Fruit fly (Drosophila melanogaster) whole organism, embryonic: ENCODE measurements around the gene CG13829.

Experiments
- Adf1 ChIP-seq: fragments of 200-800 bp; sonication (Bioruptor generic); IDR thresholded peaks from 2 replicates; pipeline ENCODE4 v1.3.6; 2022; ENCODE audit warnings: missing biosample characterization, missing genetic modification characterization
- CG10321 ChIP-seq: fragments of 200-800 bp; sonication (Bioruptor generic); IDR thresholded peaks from 2 replicates; pipeline ENCODE4 v1.3.6; 2022; ENCODE audit warnings: missing biosample characterization, missing genetic modification characterization
- CG10543 ChIP-seq: fragments of 200-800 bp; sonication (Bioruptor generic); optimal IDR thresholded peaks from 3 replicates; lab custom pipeline; 2017; ENCODE audit warnings: missing biosample characterization, mild to moderate bottlenecking, missing genetic modification characterization, moderate library complexity
- CG10959 ChIP-seq: fragments of 200-800 bp; sonication (Bioruptor generic); IDR thresholded peaks from 2 replicates; pipeline ENCODE4 v1.3.6; 2022; ENCODE audit warnings: missing biosample characterization, missing genetic modification characterization
- CG11560 ChIP-seq: fragments of 200-800 bp; sonication (Bioruptor generic); IDR thresholded peaks from 3 replicates; pipeline ENCODE4 v1.3.6; 2022; ENCODE audit warnings: missing biosample characterization, missing genetic modification characterization
- CG12236 ChIP-seq: fragments of 200-800 bp; sonication (Bioruptor generic); optimal IDR thresholded peaks from 2 replicates; lab custom pipeline; 2016; ENCODE audit warnings: missing biosample characterization, missing genetic modification characterization
- CG13287 ChIP-seq: fragments of 200-800 bp; sonication (Bioruptor generic); IDR thresholded peaks from 2 replicates; pipeline ENCODE4 v1.3.6; 2022; ENCODE audit warnings: missing biosample characterization, missing genetic modification characterization; ENCODE audit not compliant: partially characterized antibody
- CG17912 ChIP-seq: fragments of 200-800 bp; sonication (Bioruptor generic); optimal IDR thresholded peaks from 2 replicates; lab custom pipeline; 2018; ENCODE audit warnings: missing biosample characterization, mild to moderate bottlenecking, missing genetic modification characterization
- CG1832 ChIP-seq: fragments of 200-800 bp; sonication (Bioruptor generic); optimal IDR thresholded peaks from 2 replicates; lab custom pipeline; 2017; ENCODE audit warnings: missing biosample characterization, mild to moderate bottlenecking, missing genetic modification characterization, inconsistent platforms
- CG2712 ChIP-seq: fragments of 200-800 bp; optimal IDR thresholded peaks from 3 replicates; lab custom pipeline; 2019; ENCODE audit warnings: missing biosample characterization, mild to moderate bottlenecking, missing genetic modification characterization, moderate library complexity
- CG31441 ChIP-seq: fragments of 200-800 bp; sonication (Bioruptor generic); IDR thresholded peaks from 2 replicates; pipeline ENCODE4 v1.3.6; 2022; ENCODE audit warnings: missing biosample characterization, missing genetic modification characterization
- CG32532 ChIP-seq: fragments of 200-800 bp; sonication (Bioruptor generic); IDR thresholded peaks from 2 replicates; pipeline ENCODE4 v1.3.6; 2022; ENCODE audit warnings: missing biosample characterization, missing genetic modification characterization
- CG3838 ChIP-seq: fragments of 200-800 bp; sonication (Bioruptor generic); optimal IDR thresholded peaks from 3 replicates; lab custom pipeline; 2016; ENCODE audit warnings: missing biosample characterization, missing genetic modification characterization
- CG4730 ChIP-seq: fragments of 200-800 bp; sonication (Bioruptor generic); IDR thresholded peaks from 2 replicates; pipeline ENCODE4 v1.3.6; 2022; ENCODE audit warnings: missing biosample characterization, missing genetic modification characterization
- CG5180 ChIP-seq: fragments of 200-800 bp; sonication (Bioruptor generic); optimal IDR thresholded peaks from 3 replicates; lab custom pipeline; 2017; ENCODE audit warnings: missing biosample characterization, missing genetic modification characterization, mild to moderate bottlenecking, moderate library complexity, missing genetic modification reagents
- CG8290 ChIP-seq, 3 experiments: fragments of 200-800 bp; sonication (Bioruptor generic); optimal IDR thresholded peaks; 2 replicates each; lab custom pipeline; 2016 to 2019; ENCODE audit warnings: missing biosample characterization in 3 of 3, missing genetic modification characterization in 3 of 3, mild to moderate bottlenecking in 2 of 3, moderate library complexity in 1 of 3
- CG8478 ChIP-seq: fragments of >200 bp; optimal IDR thresholded peaks from 2 replicates; lab custom pipeline; 2018
- Deaf1 ChIP-seq: fragments of 200-800 bp; optimal IDR thresholded peaks from 3 replicates; lab custom pipeline; 2019; ENCODE audit warnings: missing biosample characterization, mild to moderate bottlenecking, missing genetic modification characterization, moderate library complexity
- Elba2 ChIP-seq: fragments of 200-800 bp; sonication (Bioruptor generic); optimal IDR thresholded peaks from 3 replicates; lab custom pipeline; 2016; ENCODE audit warnings: missing biosample characterization, missing genetic modification characterization
- HmgZ ChIP-seq: fragments of 200-800 bp; sonication (Bioruptor generic); optimal IDR thresholded peaks from 2 replicates; lab custom pipeline; 2018; ENCODE audit warnings: missing biosample characterization, mild to moderate bottlenecking, missing genetic modification characterization
- Hmx ChIP-seq: fragments of 200-800 bp; sonication (Bioruptor generic); optimal IDR thresholded peaks from 2 replicates; lab custom pipeline; 2016; ENCODE audit warnings: missing biosample characterization, missing genetic modification characterization
- Med ChIP-seq: fragments of 200-800 bp; sonication (Bioruptor generic); peaks from one replicate; lab custom pipeline; 2016; ENCODE audit warnings: missing biosample characterization, missing genetic modification characterization, mild to moderate bottlenecking, inconsistent platforms, moderate library complexity
- Nf-YC ChIP-seq: fragments of 200-800 bp; optimal IDR thresholded peaks from 3 replicates; lab custom pipeline; 2019; ENCODE audit warnings: missing biosample characterization, mild to moderate bottlenecking, missing genetic modification characterization, moderate library complexity
- abd-A ChIP-seq: fragments of 200-800 bp; sonication (Bioruptor generic); optimal IDR thresholded peaks from 3 replicates; lab custom pipeline; 2019; ENCODE audit warnings: missing biosample characterization, mild to moderate bottlenecking, missing genetic modification characterization, moderate library complexity
- ara ChIP-seq: fragments of 200-800 bp; sonication (Bioruptor generic); IDR thresholded peaks from 2 replicates; pipeline ENCODE4 v1.3.6; 2022; ENCODE audit warnings: missing biosample characterization, missing genetic modification characterization
- bab2 ChIP-seq: fragments of 200-800 bp; sonication (Bioruptor generic); optimal IDR thresholded peaks from 2 replicates; lab custom pipeline; 2016; ENCODE audit warnings: missing biosample characterization, missing genetic modification characterization
- bbx ChIP-seq: fragments of 200-800 bp; sonication (Bioruptor generic); IDR thresholded peaks from 2 replicates; pipeline ENCODE4 v1.3.6; 2022; ENCODE audit warnings: missing biosample characterization, missing genetic modification characterization; ENCODE audit not compliant: partially characterized antibody
- cato ChIP-seq: fragments of 200-800 bp; sonication (Bioruptor generic); optimal IDR thresholded peaks from 2 replicates; lab custom pipeline; 2016; ENCODE audit warnings: missing biosample characterization, missing genetic modification characterization, borderline replicate concordance
- chinmo ChIP-seq: fragments of 200-800 bp; sonication (Bioruptor generic); IDR thresholded peaks from 4 replicates; pipeline ENCODE4 v1.3.6; 2022; ENCODE audit warnings: missing biosample characterization, missing genetic modification characterization; ENCODE audit not compliant: partially characterized antibody
- eve ChIP-seq, 2 experiments: fragments of >200 bp; optimal IDR thresholded peaks; 2 replicates each; lab custom pipeline; 2017; ENCODE audit warnings: missing biosample characterization in 2 of 2, missing genetic modification characterization in 2 of 2
- gsb-n ChIP-seq: fragments of 200-800 bp; sonication (Bioruptor generic); optimal IDR thresholded peaks from 3 replicates; lab custom pipeline; 2018; ENCODE audit warnings: missing biosample characterization, mild to moderate bottlenecking, missing genetic modification characterization
- hbn ChIP-seq: fragments of 200-800 bp; sonication (Bioruptor generic); IDR thresholded peaks from 2 replicates; pipeline ENCODE4 v1.3.6; 2022; ENCODE audit warnings: missing biosample characterization, missing genetic modification characterization; ENCODE audit not compliant: partially characterized antibody
- hkb ChIP-seq, 2 experiments: fragments of 200-800 bp in 1 of 2; fragments of >200 bp in 1 of 2; sonication (Bioruptor generic) in 1 of 2; IDR thresholded peaks in 1 of 2; optimal IDR thresholded peaks in 1 of 2; 2 replicates each; pipeline versions ENCODE4 v1.3.6 to Lab custom; 2017 to 2022; ENCODE audit warnings: missing biosample characterization in 1 of 2, missing genetic modification characterization in 1 of 2
- insv ChIP-seq, 2 experiments: fragments of 200-800 bp; sonication (Bioruptor generic); optimal IDR thresholded peaks; 3 replicates each; lab custom pipeline; 2016 to 2018; ENCODE audit warnings: missing biosample characterization in 2 of 2, missing genetic modification characterization in 2 of 2
- knrl ChIP-seq: fragments of 200-800 bp; sonication (Bioruptor generic); IDR thresholded peaks from 3 replicates; pipeline ENCODE4 v1.3.6; 2022; ENCODE audit warnings: missing biosample characterization, missing genetic modification characterization; ENCODE audit not compliant: partially characterized antibody
- pros ChIP-seq: fragments of 200-800 bp; sonication (Bioruptor generic); optimal IDR thresholded peaks from 3 replicates; lab custom pipeline; 2019; ENCODE audit warnings: missing biosample characterization, mild to moderate bottlenecking, missing genetic modification characterization, moderate library complexity
- rib ChIP-seq: fragments of 200-800 bp; sonication (Bioruptor generic); IDR thresholded peaks from 2 replicates; pipeline ENCODE4 v1.3.6; 2022; ENCODE audit warnings: missing biosample characterization, missing genetic modification characterization
- sd ChIP-seq: fragments of 200-800 bp; sonication (Bioruptor generic); optimal IDR thresholded peaks from 3 replicates; lab custom pipeline; 2018; ENCODE audit warnings: missing biosample characterization, mild to moderate bottlenecking, missing genetic modification characterization, moderate library complexity
- sens-2 ChIP-seq: fragments of 200-800 bp; sonication (Bioruptor generic); IDR thresholded peaks from 2 replicates; pipeline ENCODE4 v1.3.6; 2022; ENCODE audit warnings: missing biosample characterization, missing genetic modification characterization
- slbo ChIP-seq: fragments of 200-800 bp; sonication (Bioruptor generic); IDR thresholded peaks from 2 replicates; pipeline ENCODE4 v1.3.6; 2022; ENCODE audit warnings: missing biosample characterization, missing genetic modification characterization
- tll ChIP-seq, 2 experiments: fragments of 200-800 bp in 1 of 2; fragments of >200 bp in 1 of 2; sonication (Bioruptor generic) in 1 of 2; optimal IDR thresholded peaks; 2 replicates each; lab custom pipeline; 2017 to 2019; ENCODE audit warnings: missing biosample characterization in 2 of 2, missing genetic modification characterization in 2 of 2, mild to moderate bottlenecking in 1 of 2, moderate library complexity in 1 of 2
- vnd ChIP-seq: fragments of 200-800 bp; sonication (Bioruptor generic); IDR thresholded peaks from 3 replicates; pipeline ENCODE4 v1.3.6; 2022; ENCODE audit warnings: missing biosample characterization, missing genetic modification characterization; ENCODE audit not compliant: partially characterized antibody
- z ChIP-seq: fragments of 200-800 bp; sonication (Bioruptor generic); IDR thresholded peaks from 3 replicates; pipeline ENCODE4 v1.3.6; 2022; ENCODE audit warnings: missing biosample characterization, missing genetic modification characterization

The CG13829 gene

dm6 chr3R:23141678-23142338, 19.3 kb downstream of the CG13829 start, which contains the start of gene hh (continued):
- TF ChIP-seq ara (GFP tag; lab: Robert Waterston, UW) (0 out of 2 replicates have a peak, but pooled peaks have one; percentile 27), Med (GFP tag; lab: Kevin White, UChicago) (peak; percentile 66), tll (GFP tag; optimal IDR thresholded peaks at IDR 0.05; lab: Kevin White, UChicago) (peak in 1 of 2 experiments; percentile 59), slbo (GFP tag; lab: Robert Waterston, UW) (peak; percentile 15; the same call in 1 of the 2 replicates), CG1832 (GFP tag; lab: Kevin White, UChicago) (peak; percentile 64), Deaf1 (tag; lab: Kevin White, UChicago) (peak; percentile 95), insv (GFP tag; optimal IDR thresholded peaks at IDR 0.05; lab: Kevin White, UChicago) (peak in 1 of 2 experiments; percentile 71), Hmx (GFP tag; lab: Kevin White, UChicago) (no peak), CG2712 (peak; percentile 17), z (peak; percentile 91), CG10959 (GFP tag; lab: Robert Waterston, UW) (no peak), cato (GFP tag; lab: Kevin White, UChicago) (no peak), pros (GFP tag; lab: Kevin White, UChicago) (peak; percentile 76), vnd (peak; percentile 50; the same call in 2 of the 3 replicates), hkb (optimal IDR thresholded peaks at IDR 0.05; lab: Kevin White, UChicago) (no peak), hkb (GFP tag; IDR thresholded peaks at IDR 0.05; lab: Robert Waterston, UW) (no peak), sens-2 (GFP tag; lab: Robert Waterston, UW) (no peak), eve (GFP tag; optimal IDR thresholded peaks at IDR 0.05; lab: Kevin White, UChicago) (no peak), CG12236 (GFP tag; lab: Kevin White, UChicago) (peak; percentile 81), bab2 (no peak), bbx (GFP tag; lab: Robert Waterston, UW) (0 out of 2 replicates have a peak, but pooled peaks have one; percentile 24), CG3838 (GFP tag; lab: Kevin White, UChicago) (no peak), CG10321 (peak; percentile 95), HmgZ (tag; lab: Kevin White, UChicago) (peak; percentile 39), CG5180 (GFP tag; lab: Kevin White, UChicago) (peak; percentile 54), Elba2 (GFP tag; lab: Kevin White, UChicago) (peak; percentile 83), rib (GFP tag; lab: Robert Waterston, UW) (peak; percentile 51; the same call in 1 of the 2 replicates), CG31441 (GFP tag; lab: Robert Waterston, UW) (no peak), sd (tag; lab: Kevin White, UChicago) (peak; percentile 40), CG10543 (peak; percentile 21), CG17912 (GFP tag; lab: Kevin White, UChicago) (no peak), hbn (no peak), gsb-n (tag; lab: Kevin White, UChicago) (peak; percentile 26), knrl (GFP tag; lab: Robert Waterston, UW) (peak; percentile 35; the same call in 1 of the 3 replicates), CG32532 (peak; percentile 9; the same call in 1 of the 2 replicates), CG13287 (GFP tag; lab: Robert Waterston, UW) (peak; percentile 11; the same call in 1 of the 2 replicates), CG8290 (GFP tag; optimal IDR thresholded peaks at IDR 0.05; lab: Kevin White, UChicago) (no peak), CG8290 (tag; optimal IDR thresholded peaks at IDR 0.05; lab: Kevin White, UChicago) (peak in 1 of 2 experiments; percentile 31), Adf1 (peak; percentile 35; the same call in 1 of the 2 replicates), chinmo (0 out of 4 replicates have a peak, but pooled peaks have one; percentile 18), abd-A (tag; lab: Kevin White, UChicago) (peak; percentile 44), CG11560 (no peak), Nf-YC (tag; lab: Kevin White, UChicago) (peak; percentile 95), CG4730 (GFP tag; lab: Robert Waterston, UW) (no peak), CG8478 (lab: Kevin White, UChicago) (peak; percentile 99)
